Fruit fly (Drosophila melanogaster): ENCODE results near the gene CG18766.

CG18766 gene

DNA sequence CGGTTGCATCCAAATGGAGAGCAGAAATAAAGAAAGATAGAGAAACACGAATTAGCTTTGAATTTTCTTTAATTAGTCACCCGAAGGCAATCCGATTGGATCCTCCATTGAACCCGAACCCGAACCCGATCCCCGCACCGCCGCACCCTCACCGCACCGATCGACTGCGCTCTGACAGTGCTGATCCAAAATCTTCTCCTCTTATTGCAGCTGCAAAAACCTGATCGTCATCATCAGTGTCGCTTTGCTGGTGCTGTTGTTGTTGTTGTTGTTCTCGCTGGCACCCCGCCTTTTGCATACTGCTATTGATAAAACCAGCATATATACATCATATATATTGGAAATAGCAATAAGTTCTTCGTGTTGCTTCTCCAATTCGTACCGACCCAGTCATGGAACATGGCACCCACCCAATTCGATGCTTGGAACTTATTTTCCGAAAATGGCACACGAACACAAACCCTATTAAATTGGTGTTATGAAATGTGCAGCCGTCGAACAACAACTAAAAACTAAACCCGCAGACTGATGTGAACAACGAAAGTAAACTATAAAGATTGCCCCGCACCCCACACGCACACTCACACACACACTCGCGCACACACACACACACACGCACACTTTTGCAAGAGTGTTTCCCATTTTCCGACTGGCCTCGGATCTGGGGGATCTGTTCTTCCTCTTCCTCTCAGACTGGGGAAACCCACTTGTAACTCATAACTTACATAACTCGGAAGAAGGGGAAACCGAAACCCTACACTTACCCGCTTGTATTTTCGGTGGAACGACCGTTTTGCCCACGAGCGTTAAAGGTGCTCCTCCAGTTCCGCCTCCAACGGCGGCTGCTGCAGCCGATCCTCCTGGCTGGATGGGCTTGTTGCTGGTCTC, 25.6 kb upstream of the CG18766 start:
- no peak for TF ChIP-seq topi (GFP tag; optimal IDR thresholded peaks at IDR 0.05)
- TF ChIP-seq CG3032 (tag; optimal IDR thresholded peaks at IDR 0.05) = no peak
- TF ChIP-seq CG4318 (GFP tag; optimal IDR thresholded peaks at IDR 0.05) = no peak
- TF ChIP-seq ss (GFP tag; optimal IDR thresholded peaks at IDR 0.05) = peak; percentile 22 to 44
- TF ChIP-seq CG6276 (GFP tag; optimal IDR thresholded peaks at IDR 0.05) = peak; percentile 25
- TF ChIP-seq Eip75B (GFP tag; optimal IDR thresholded peaks at IDR 0.05) = no peak
- TF ChIP-seq CG9139 (GFP tag; optimal IDR thresholded peaks at IDR 0.05) = peak; percentile 8
- no peak for TF ChIP-seq CG34406 (GFP tag; optimal IDR thresholded peaks at IDR 0.05)
- no peak for TF ChIP-seq Met (GFP tag; optimal IDR thresholded peaks at IDR 0.05)
- TF ChIP-seq esn (GFP tag; optimal IDR thresholded peaks at IDR 0.05) = no peak
- no peak for TF ChIP-seq CG11294 (GFP tag; IDR thresholded peaks at IDR 0.05)
- TF ChIP-seq CG6808 (GFP tag; optimal IDR thresholded peaks at IDR 0.05) = peak; percentile 10
- peak; percentile 54 for TF ChIP-seq Eip78C (GFP tag)
- TF ChIP-seq CG32006 (GFP tag; optimal IDR thresholded peaks at IDR 0.05) = no peak
- TF ChIP-seq fd59A (GFP tag; optimal IDR thresholded peaks at IDR 0.05) = no peak
- no peak for TF ChIP-seq Gug (GFP tag; IDR thresholded peaks at IDR 0.05)
- no peak for TF ChIP-seq dsx (GFP tag; optimal IDR thresholded peaks at IDR 0.05; ENCODE audit: poor library complexity, severe bottlenecking)
- TF ChIP-seq achi (GFP tag; optimal IDR thresholded peaks at IDR 0.05) = no peak
- no peak for TF ChIP-seq vri (GFP tag; optimal IDR thresholded peaks at IDR 0.05)
- TF ChIP-seq Hr39 (GFP tag; optimal IDR thresholded peaks at IDR 0.05) = no peak
- TF ChIP-seq pdm3 (GFP tag; optimal IDR thresholded peaks at IDR 0.05) = no peak
- no peak for TF ChIP-seq Sox15 (GFP tag; optimal IDR thresholded peaks at IDR 0.05)
- no peak for TF ChIP-seq Sox102F (GFP tag; optimal IDR thresholded peaks at IDR 0.05)
- 0 out of 3 replicates have a peak, but pooled peaks have one; percentile 20 for TF ChIP-seq CG8119 (GFP tag; IDR thresholded peaks at IDR 0.05)
- no peak for TF ChIP-seq Smox (GFP tag; optimal IDR thresholded peaks at IDR 0.05)
- no peak for TF ChIP-seq CG10631 (GFP tag; optimal IDR thresholded peaks at IDR 0.05)
- TF ChIP-seq svp (GFP tag) = peak; percentile 98
- no peak for TF ChIP-seq net (GFP tag; optimal IDR thresholded peaks at IDR 0.05)
- TF ChIP-seq CG8632 (GFP tag; optimal IDR thresholded peaks at IDR 0.05) = no peak
- no peak for TF ChIP-seq CG10669 (GFP tag; optimal IDR thresholded peaks at IDR 0.05)
- TF ChIP-seq Blimp-1 (GFP tag; optimal IDR thresholded peaks at IDR 0.05) = no peak
- TF ChIP-seq eg (GFP tag; IDR thresholded peaks at IDR 0.05) = no peak
- peak; percentile 23 for TF ChIP-seq CG1621 (tag; optimal IDR thresholded peaks at IDR 0.05)
- TF ChIP-seq spab (GFP tag; optimal IDR thresholded peaks at IDR 0.05) = peak; percentile 1
- TF ChIP-seq Lpt (GFP tag; optimal IDR thresholded peaks at IDR 0.05) = peak; percentile 6
- no peak for TF ChIP-seq cyc (GFP tag; optimal IDR thresholded peaks at IDR 0.05)
- TF ChIP-seq CG8319 (GFP tag; optimal IDR thresholded peaks at IDR 0.05) = no peak
- no peak for TF ChIP-seq CG15336 (GFP tag; IDR thresholded peaks at IDR 0.05)
- peak; percentile 44 for TF ChIP-seq CG6854 (GFP tag; optimal IDR thresholded peaks at IDR 0.05)
- no peak for TF ChIP-seq dac (GFP tag; optimal IDR thresholded peaks at IDR 0.05)
- no peak for TF ChIP-seq salr (GFP tag; optimal IDR thresholded peaks at IDR 0.05)
- no peak for TF ChIP-seq fd85E (GFP tag; optimal IDR thresholded peaks at IDR 0.05)
- no peak for TF ChIP-seq Ets96B (tag; optimal IDR thresholded peaks at IDR 0.05)
- no peak for TF ChIP-seq CG6163 (GFP tag; IDR thresholded peaks at IDR 0.05)
- no peak for TF ChIP-seq CG7368 (GFP tag; optimal IDR thresholded peaks at IDR 0.05)
- TF ChIP-seq lz (GFP tag; optimal IDR thresholded peaks at IDR 0.05) = no peak
- TF ChIP-seq Sox14 (GFP tag; optimal IDR thresholded peaks at IDR 0.05) = no peak
- TF ChIP-seq CG16779 (tag; optimal IDR thresholded peaks at IDR 0.05) = no peak
- TF ChIP-seq fkh (GFP tag; optimal IDR thresholded peaks at IDR 0.05) = no peak
- TF ChIP-seq Hr38 (GFP tag; optimal IDR thresholded peaks at IDR 0.05) = no peak
- TF ChIP-seq CG31627 (GFP tag; optimal IDR thresholded peaks at IDR 0.05) = no peak

Measured in whole organism, prepupa.